Worm (Caenorhabditis elegans) whole organism, L4 larva: ENCODE data around the gene clp-2.

Source experiments
- D1046.2 ChIP-seq: fragments of 200-800 bp; sonication (Bioruptor generic); IDR thresholded peaks from 2 replicates; pipeline ENCODE4 v1.3.6; 2022; ENCODE audit warnings: missing genetic modification characterization, missing compliant biosample characterization
- F10B5.3 ChIP-seq: sonication (generic microtip); optimal IDR thresholded peaks from 2 replicates; lab custom pipeline; 2016; ENCODE audit warnings: mild to moderate bottlenecking, missing genetic modification characterization, missing compliant biosample characterization
- F26F4.8 ChIP-seq: fragments of 200-800 bp; sonication (Bioruptor generic); conservative IDR thresholded peaks from 2 replicates; pipeline ENCODE4 v1.3.6; 2022; ENCODE audit warnings: missing genetic modification characterization, missing compliant biosample characterization
- F37D6.2 ChIP-seq: sonication (generic microtip); optimal IDR thresholded peaks from 2 replicates; lab custom pipeline; 2016; ENCODE audit warnings: mild to moderate bottlenecking, missing genetic modification characterization, missing compliant biosample characterization
- F44E2.7 ChIP-seq: fragments of 200-800 bp; sonication (Bioruptor generic); IDR thresholded peaks from 2 replicates; pipeline ENCODE4 v2.1.2; 2022; ENCODE audit warnings: missing genetic modification characterization, missing compliant biosample characterization
- T20F7.1 ChIP-seq: fragments of 200-800 bp; sonication (Bioruptor generic); optimal IDR thresholded peaks from 2 replicates; lab custom pipeline; 2018; ENCODE audit warnings: mild to moderate bottlenecking, missing genetic modification characterization, missing compliant biosample characterization
- Y48G9A.11 ChIP-seq: fragments of 200-800 bp; sonication (Bioruptor generic); IDR thresholded peaks from 2 replicates; pipeline ENCODE4 v1.3.6; 2022; ENCODE audit warnings: missing genetic modification reagents, missing genetic modification characterization, missing compliant biosample characterization
- Y5F2A.4 ChIP-seq: fragments of 200-800 bp; sonication (Bioruptor generic); optimal IDR thresholded peaks from 2 replicates; lab custom pipeline; 2018; ENCODE audit warnings: mild to moderate bottlenecking, missing genetic modification characterization, missing compliant biosample characterization
- Y75B8A.6 ChIP-seq: fragments of 200-800 bp; sonication (Bioruptor generic); IDR thresholded peaks from 2 replicates; pipeline ENCODE4 v1.3.6; 2022; ENCODE audit warnings: missing genetic modification reagents, missing genetic modification characterization, missing compliant biosample characterization
- ZK546.5 ChIP-seq, 2 experiments: sonication (generic microtip); optimal IDR thresholded peaks; 2 replicates each; lab custom pipeline; 2017; ENCODE audit warnings: missing biosample characterization in 2 of 2, missing genetic modification characterization in 2 of 2
- aly-2 ChIP-seq: sonication (generic microtip); optimal IDR thresholded peaks from 2 replicates; lab custom pipeline; 2018; ENCODE audit warnings: missing biosample characterization, missing genetic modification characterization
- ceh-20 ChIP-seq: fragments of 200-800 bp; sonication (Bioruptor generic); IDR thresholded peaks from 2 replicates; pipeline ENCODE4 v1.3.6; 2022; ENCODE audit warnings: missing genetic modification reagents, missing genetic modification characterization, missing compliant biosample characterization
- ceh-82 ChIP-seq: sonication (generic microtip); optimal IDR thresholded peaks from 2 replicates; lab custom pipeline; 2017; ENCODE audit warnings: missing biosample characterization, missing genetic modification characterization
- ctbp-1 ChIP-seq: fragments of 200-800 bp; sonication (Bioruptor generic); IDR thresholded peaks from 2 replicates; pipeline ENCODE4 v1.3.6; 2022; ENCODE audit warnings: missing genetic modification reagents, missing genetic modification characterization, missing compliant biosample characterization
- daf-16 ChIP-seq, 3 experiments: sonication (generic microtip); optimal IDR thresholded peaks; 2 replicates each; lab custom pipeline; 2016 to 2017; ENCODE audit warnings: missing genetic modification characterization in 3 of 3, missing genetic modification reagents in 3 of 3, mild to moderate bottlenecking in 2 of 3, missing compliant biosample characterization in 2 of 3, missing biosample characterization in 1 of 3, moderate library complexity in 1 of 3
- daf-19 ChIP-seq: fragments of 200-800 bp; sonication (Bioruptor generic); conservative IDR thresholded peaks from 2 replicates; pipeline ENCODE4 v1.3.6; 2022; ENCODE audit warnings: missing genetic modification characterization, missing compliant biosample characterization
- dmd-8 ChIP-seq: fragments of 200-800 bp; sonication (Bioruptor generic); IDR thresholded peaks from 2 replicates; pipeline ENCODE4 v1.3.6; 2022; ENCODE audit warnings: missing genetic modification characterization, missing compliant biosample characterization
- duxl-1 ChIP-seq: sonication (generic microtip); optimal IDR thresholded peaks from 2 replicates; lab custom pipeline; 2016; ENCODE audit warnings: mild to moderate bottlenecking, missing genetic modification characterization, moderate library complexity, missing compliant biosample characterization; ENCODE audit not compliant: poor library complexity
- hif-1 ChIP-seq, 2 experiments: sonication (generic microtip); optimal IDR thresholded peaks; 2 replicates each; lab custom pipeline; 2016 to 2017; ENCODE audit warnings: missing compliant biosample characterization in 2 of 2, missing genetic modification characterization in 2 of 2, missing genetic modification reagents in 2 of 2, missing genotype in 2 of 2, mild to moderate bottlenecking in 1 of 2
- lin-1 ChIP-seq: fragments of 200-800 bp; sonication (Bioruptor generic); IDR thresholded peaks from 2 replicates; pipeline ENCODE4 v1.3.6; 2022; ENCODE audit warnings: missing genetic modification reagents, missing genetic modification characterization, missing compliant biosample characterization
- lin-13 ChIP-seq: fragments of 150-350 bp; optimal IDR thresholded peaks from 2 replicates; lab custom pipeline; 2014; ENCODE audit warnings: missing biosample characterization, missing genetic modification reagents, missing genetic modification characterization
- lin-38 ChIP-seq: fragments of 200-800 bp; sonication (Bioruptor generic); IDR thresholded peaks from 2 replicates; pipeline ENCODE4 v1.3.6; 2022; ENCODE audit warnings: missing genetic modification reagents, missing genetic modification characterization, missing compliant biosample characterization
- lir-3 ChIP-seq: sonication (generic microtip); optimal IDR thresholded peaks from 2 replicates; lab custom pipeline; 2016; ENCODE audit warnings: mild to moderate bottlenecking, missing genetic modification characterization, missing compliant biosample characterization
- madf-5 ChIP-seq, 2 experiments: fragments of 200-800 bp; sonication (Bioruptor generic); IDR thresholded peaks; 2 replicates each; pipeline ENCODE4 v1.3.6; 2022; ENCODE audit warnings: missing compliant biosample characterization in 2 of 2, missing genetic modification characterization in 2 of 2
- madf-9 ChIP-seq: fragments of 200-800 bp; sonication (Bioruptor generic); conservative IDR thresholded peaks from 2 replicates; pipeline ENCODE4 v1.3.6; 2022; ENCODE audit warnings: missing genetic modification reagents, missing genetic modification characterization, missing compliant biosample characterization
- mxl-2 ChIP-seq: fragments of 200-800 bp; sonication (Bioruptor generic); conservative IDR thresholded peaks from 2 replicates; pipeline ENCODE4 v1.3.6; 2022; ENCODE audit warnings: missing genetic modification reagents, missing genetic modification characterization, missing compliant biosample characterization
- mxl-3 ChIP-seq: fragments of 200-800 bp; sonication (Bioruptor generic); optimal IDR thresholded peaks from 2 replicates; lab custom pipeline; 2018; ENCODE audit warnings: mild to moderate bottlenecking, missing genetic modification characterization, missing compliant biosample characterization
- nhr-10 ChIP-seq: fragments of 150-350 bp; optimal IDR thresholded peaks from 2 replicates; lab custom pipeline; 2014; ENCODE audit warnings: missing biosample characterization, missing genetic modification characterization
- nhr-102 ChIP-seq: sonication (generic microtip); optimal IDR thresholded peaks from 2 replicates; lab custom pipeline; 2016; ENCODE audit warnings: mild to moderate bottlenecking, missing genetic modification characterization, moderate library complexity, missing compliant biosample characterization
- nhr-237 ChIP-seq: sonication (generic microtip); optimal IDR thresholded peaks from 2 replicates; lab custom pipeline; 2017; ENCODE audit warnings: missing biosample characterization, missing genetic modification characterization
- nhr-28 ChIP-seq: fragments of 150-350 bp; optimal IDR thresholded peaks from 2 replicates; lab custom pipeline; 2014; ENCODE audit warnings: missing biosample characterization, missing genetic modification characterization
- nhr-42 ChIP-seq: fragments of 200-800 bp; sonication (Bioruptor generic); IDR thresholded peaks from 2 replicates; pipeline ENCODE4 v1.3.6; 2022; ENCODE audit warnings: missing genetic modification characterization, missing compliant biosample characterization
- nhr-6 ChIP-seq: fragments of 150-350 bp; optimal IDR thresholded peaks from 2 replicates; lab custom pipeline; 2014; ENCODE audit warnings: missing biosample characterization, missing genetic modification characterization
- nhr-76 ChIP-seq: fragments of 150-350 bp; optimal IDR thresholded peaks from 2 replicates; lab custom pipeline; 2014; ENCODE audit warnings: missing biosample characterization, missing genetic modification characterization
- pha-4 ChIP-seq, 2 experiments: fragments of 150-350 bp in 1 of 2; fragments of 200-800 bp in 1 of 2; sonication (Bioruptor generic) in 1 of 2; IDR thresholded peaks in 1 of 2; optimal IDR thresholded peaks in 1 of 2; 2 replicates each; pipeline versions ENCODE4 v1.3.6 to Lab custom; 2014 to 2022; ENCODE audit warnings: missing genetic modification characterization in 2 of 2, missing genetic modification reagents in 2 of 2, missing biosample characterization in 1 of 2, missing compliant biosample characterization in 1 of 2
- saeg-2 ChIP-seq: fragments of 200-800 bp; sonication (Bioruptor generic); IDR thresholded peaks from 2 replicates; pipeline ENCODE4 v1.3.6; 2022; ENCODE audit warnings: missing genetic modification reagents, missing genetic modification characterization, missing compliant biosample characterization
- snpc-1.2 ChIP-seq: fragments of 200-800 bp; sonication (Bioruptor generic); IDR thresholded peaks from 2 replicates; pipeline ENCODE4 v1.3.6; 2022; ENCODE audit warnings: missing genetic modification reagents, missing genetic modification characterization, missing compliant biosample characterization
- spr-1 ChIP-seq: sonication (generic microtip); optimal IDR thresholded peaks from 2 replicates; lab custom pipeline; 2016; ENCODE audit warnings: mild to moderate bottlenecking, missing genetic modification characterization, missing compliant biosample characterization
- spr-3 ChIP-seq: fragments of 200-800 bp; sonication (Bioruptor generic); optimal IDR thresholded peaks from 2 replicates; lab custom pipeline; 2018; ENCODE audit warnings: mild to moderate bottlenecking, missing genetic modification characterization, missing compliant biosample characterization
- unc-39 ChIP-seq: sonication (generic microtip); optimal IDR thresholded peaks from 2 replicates; lab custom pipeline; 2017; ENCODE audit warnings: missing biosample characterization, missing genetic modification characterization
- unc-62 ChIP-seq, 3 experiments: fragments of 150-350 bp in 1 of 3; sonication (generic microtip); optimal IDR thresholded peaks in 2 of 3; peaks in 1 of 3; 1 replicate in 1 of 3; 2 replicates in 2 of 3; lab custom pipeline; 2014 to 2017; ENCODE audit warnings: missing biosample characterization in 3 of 3, missing genetic modification characterization in 3 of 3, missing genetic modification reagents in 3 of 3, missing genotype in 1 of 3
- ztf-11 ChIP-seq: fragments of 150-350 bp; optimal IDR thresholded peaks from 2 replicates; lab custom pipeline; 2014; ENCODE audit warnings: missing biosample characterization, missing genetic modification characterization

clp-2 gene

DNA sequence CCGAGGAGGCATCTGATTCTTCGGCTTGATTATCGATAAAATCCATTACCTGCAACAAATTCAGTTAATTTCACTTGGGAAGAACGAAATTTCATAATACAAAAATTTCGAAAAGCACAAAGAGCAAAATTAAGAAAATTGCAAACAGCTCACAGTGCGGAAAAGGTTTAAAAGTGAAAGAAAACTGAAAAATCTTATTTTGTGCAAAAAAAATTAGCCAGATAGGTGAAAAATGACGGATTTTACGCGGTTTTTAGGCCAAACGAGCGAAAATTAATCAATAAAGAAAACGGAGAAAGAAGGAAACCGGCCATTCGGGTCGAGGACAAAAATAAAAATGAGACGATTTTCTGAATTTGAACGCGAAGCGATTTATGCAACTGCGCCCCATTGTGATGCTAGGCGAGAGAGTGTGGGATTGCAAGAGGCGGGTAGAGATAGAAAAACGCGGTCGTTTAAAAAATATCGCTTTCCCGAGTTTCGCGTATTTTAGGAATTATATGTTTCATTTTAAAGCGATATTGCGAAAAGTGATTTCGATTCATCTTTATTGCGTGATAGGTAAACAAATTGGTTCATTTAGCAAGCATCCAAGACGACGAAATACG, 16.9 kb upstream of the clp-2 start, which contains the start of gene emb-5 (continued):
- no peak for TF ChIP-seq hif-1 (tag; optimal IDR thresholded peaks at IDR 0.05; lab: Kevin White, UChicago)
- TF ChIP-seq ceh-82 (tag; lab: Kevin White, UChicago), result no peak
- peak; percentile 21 for TF ChIP-seq nhr-6
- TF ChIP-seq, all 104 proteins: peak for 9

- TF ChIP-seq duxl-1 (tag; lab: Kevin White, UChicago), result no peak
- TF ChIP-seq ZK546.5 (tag; optimal IDR thresholded peaks at IDR 0.05; lab: Kevin White, UChicago), result no peak
- TF ChIP-seq T20F7.1, result no peak
- TF ChIP-seq F10B5.3 (tag; lab: Kevin White, UChicago), result no peak
- no peak for TF ChIP-seq Y5F2A.4 (GFP tag; lab: Kevin White, UChicago)
- TF ChIP-seq saeg-2 (GFP tag; lab: Robert Waterston, UW), result no peak
- no peak for TF ChIP-seq nhr-42 (GFP tag; lab: Robert Waterston, UW)
- no peak for TF ChIP-seq ceh-20
- TF ChIP-seq F37D6.2 (tag; lab: Kevin White, UChicago), result no peak
- no peak for TF ChIP-seq F44E2.7 (GFP tag; lab: Robert Waterston, UW)
- no peak for TF ChIP-seq madf-5 (GFP tag; IDR thresholded peaks at IDR 0.05; lab: Robert Waterston, UW)
- TF ChIP-seq spr-3 (GFP tag; lab: Kevin White, UChicago), result no peak
- no peak for TF ChIP-seq dmd-8
- no peak for TF ChIP-seq F26F4.8 (GFP tag; lab: Robert Waterston, UW)
Measured at ce11 chrIII:4715088-4715487, 11.3 kb upstream of the clp-2 start, which contains the start of gene him-18. Gene him-18 (minus strand): TSS chrIII:4715188.

- no peak for TF ChIP-seq T20F7.1
- no peak for TF ChIP-seq ztf-11 (tag; lab: Kevin White, UChicago)
- TF ChIP-seq D1046.2 (GFP tag; lab: Robert Waterston, UW), result no peak
- TF ChIP-seq unc-62 (GFP tag; optimal IDR thresholded peaks at IDR 0.05 in 1 of 2; lab: Kevin White, UChicago), result no peak
- TF ChIP-seq unc-62 (tag; optimal IDR thresholded peaks at IDR 0.05; lab: Kevin White, UChicago), result no peak
- no peak for TF ChIP-seq lin-13 (GFP tag; lab: Kevin White, UChicago)
- no peak for TF ChIP-seq lir-3 (tag; lab: Kevin White, UChicago)
- no peak for TF ChIP-seq aly-2 (tag; lab: Kevin White, UChicago)
- TF ChIP-seq nhr-102 (tag; lab: Kevin White, UChicago), result no peak
- no peak for TF ChIP-seq spr-1 (tag; lab: Kevin White, UChicago)
- TF ChIP-seq ceh-20, result no peak
- TF ChIP-seq duxl-1 (tag; lab: Kevin White, UChicago), result no peak
- TF ChIP-seq nhr-76 (tag; lab: Kevin White, UChicago), result no peak
- no peak for TF ChIP-seq nhr-42 (GFP tag; lab: Robert Waterston, UW)
- TF ChIP-seq F37D6.2 (tag; lab: Kevin White, UChicago), result no peak
- TF ChIP-seq nhr-237, result no peak
- TF ChIP-seq lin-38, result no peak
Measured at ce11 chrIII:4708909-4709308, 5.1 kb upstream of the clp-2 start, which contains the start of gene T04A8.18. Gene T04A8.18 (plus strand): TSS chrIII:4709209.

DNA sequence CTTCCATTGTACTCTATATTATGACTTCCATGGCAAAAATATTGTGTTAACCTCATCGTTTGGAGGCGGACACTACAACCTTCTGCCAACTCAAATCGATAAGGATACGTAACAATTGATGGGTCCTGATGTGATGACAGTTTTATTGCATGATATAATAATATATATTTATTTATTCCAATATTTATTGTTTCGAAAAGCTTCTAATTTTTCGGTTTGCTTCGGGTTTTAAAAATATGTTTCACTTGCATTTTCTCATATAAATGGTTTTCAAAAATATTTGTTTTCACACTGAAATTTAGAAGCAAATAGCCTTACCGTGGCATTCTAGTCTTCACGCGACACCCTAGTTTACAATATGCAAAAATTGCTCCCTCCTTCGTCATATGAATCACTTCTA, 2.9 kb upstream of the clp-2 start, which contains the start of gene T04A8.13:
T04A8.13 (plus strand) TSS at position 301 of the 400 bp plus-strand sequence.
- TF ChIP-seq snpc-1.2 (GFP tag; lab: Robert Waterston, UW), result no peak
- TF ChIP-seq mxl-2 (GFP tag; lab: Robert Waterston, UW), result no peak
- TF ChIP-seq Y75B8A.6 (GFP tag; lab: Robert Waterston, UW), result no peak
- TF ChIP-seq pha-4 (GFP tag; IDR thresholded peaks at IDR 0.05; lab: Robert Waterston, UW), result no peak
- no peak for TF ChIP-seq pha-4 (tag; optimal IDR thresholded peaks at IDR 0.05; lab: Kevin White, UChicago)
- no peak for TF ChIP-seq nhr-10 (tag; lab: Kevin White, UChicago)
- TF ChIP-seq saeg-2 (GFP tag; lab: Robert Waterston, UW), result no peak
- no peak for TF ChIP-seq nhr-102 (tag; lab: Kevin White, UChicago)
- no peak for TF ChIP-seq Y48G9A.11
- no peak for TF ChIP-seq ctbp-1
- no peak for TF ChIP-seq nhr-28 (tag; lab: Kevin White, UChicago)
- no peak for TF ChIP-seq unc-39 (tag; lab: Kevin White, UChicago)
- no peak for TF ChIP-seq madf-9 (GFP tag; lab: Robert Waterston, UW)
- TF ChIP-seq dmd-8, result no peak
- no peak for TF ChIP-seq mxl-3
- TF ChIP-seq daf-19 (GFP tag; lab: Robert Waterston, UW), result no peak
- TF ChIP-seq daf-16 (GFP tag; optimal IDR thresholded peaks at IDR 0.05; lab: Kevin White, UChicago), result no peak
- TF ChIP-seq daf-16 (tag; optimal IDR thresholded peaks at IDR 0.05; lab: Kevin White, UChicago), result no peak
- TF ChIP-seq lin-1 (GFP tag; lab: Robert Waterston, UW), result no peak
- TF ChIP-seq ZK546.5 (tag; optimal IDR thresholded peaks at IDR 0.05; lab: Kevin White, UChicago), result no peak
